Worm (Caenorhabditis elegans) whole organism, midembryonic: Measurements from ENCODE around the gene nkcc-1.

ENCODE experiments used
- T22C8.4 ChIP-seq: fragments of 200-800 bp; sonication (Bioruptor generic); IDR thresholded peaks from 2 replicates; pipeline ENCODE4 v1.3.6; 2022; ENCODE audit warnings: missing genetic modification characterization, missing compliant biosample characterization
- cog-1 ChIP-seq: sonication (generic microtip); optimal IDR thresholded peaks from 2 replicates; lab custom pipeline; 2016; ENCODE audit warnings: missing genetic modification characterization, missing compliant biosample characterization
- flt-1 ChIP-seq: fragments of 200-800 bp; sonication (Bioruptor generic); IDR thresholded peaks from 2 replicates; pipeline ENCODE4 v1.3.6; 2022; ENCODE audit warnings: missing genetic modification characterization, missing compliant biosample characterization
- klf-2 ChIP-seq: fragments of 200-800 bp; sonication (Bioruptor generic); conservative IDR thresholded peaks from 2 replicates; pipeline ENCODE4 v1.3.6; 2022; ENCODE audit warnings: missing genetic modification reagents, missing genetic modification characterization, missing compliant biosample characterization
- med-1 ChIP-seq: sonication (generic microtip); optimal IDR thresholded peaks from 2 replicates; lab custom pipeline; 2017; ENCODE audit warnings: missing genetic modification characterization, mild to moderate bottlenecking, missing compliant biosample characterization, antibody characterized with exemption, missing genetic modification reagents; ENCODE audit not compliant: insufficient read depth
- ref-1 ChIP-seq: fragments of 200-800 bp; sonication (Bioruptor generic); conservative IDR thresholded peaks from 2 replicates; pipeline ENCODE4 v1.3.6; 2022; ENCODE audit warnings: missing genetic modification reagents, missing genetic modification characterization, missing compliant biosample characterization
- tab-1 ChIP-seq: fragments of 200-800 bp; sonication (Bioruptor generic); IDR thresholded peaks from 2 replicates; pipeline ENCODE4 v1.3.6; 2022; ENCODE audit warnings: missing genetic modification characterization, missing compliant biosample characterization
- ztf-23 ChIP-seq: fragments of 200-800 bp; sonication (Bioruptor generic); IDR thresholded peaks from 2 replicates; pipeline ENCODE4 v1.3.6; 2022; ENCODE audit warnings: missing genetic modification reagents, missing genetic modification characterization, missing compliant biosample characterization
- ztf-29 ChIP-seq: fragments of 200-800 bp; sonication (Bioruptor generic); IDR thresholded peaks from 2 replicates; pipeline ENCODE4 v1.3.6; 2022; ENCODE audit warnings: missing genetic modification reagents, missing genetic modification characterization, missing compliant biosample characterization

The nkcc-1 gene

DNA sequence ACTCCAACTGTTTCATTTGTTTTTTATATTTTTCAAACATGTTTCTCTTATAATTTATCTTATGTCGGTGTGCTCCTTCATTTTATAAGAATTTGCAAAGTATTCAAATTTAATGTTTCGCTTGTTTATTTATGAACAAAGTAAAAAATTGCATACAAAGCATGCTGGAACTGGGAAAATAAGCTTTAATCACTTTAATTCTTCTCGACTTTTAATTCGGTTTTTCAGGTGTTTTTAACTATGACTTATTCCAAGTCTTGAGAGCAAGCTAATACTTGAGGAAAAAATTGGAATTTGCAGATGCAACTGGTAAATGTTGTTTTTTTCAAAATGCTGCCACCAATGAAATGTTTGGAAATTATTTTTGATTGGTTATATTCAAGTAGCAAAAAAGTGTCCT is 7.9 kb upstream of the nkcc-1 start, which contains the start of gene srz-59:
srz-59 (plus strand) TSS at position 301 of the 400 bp plus-strand sequence.
- no peak for TF ChIP-seq ref-1 (GFP tag; lab: Robert Waterston, UW)

DNA sequence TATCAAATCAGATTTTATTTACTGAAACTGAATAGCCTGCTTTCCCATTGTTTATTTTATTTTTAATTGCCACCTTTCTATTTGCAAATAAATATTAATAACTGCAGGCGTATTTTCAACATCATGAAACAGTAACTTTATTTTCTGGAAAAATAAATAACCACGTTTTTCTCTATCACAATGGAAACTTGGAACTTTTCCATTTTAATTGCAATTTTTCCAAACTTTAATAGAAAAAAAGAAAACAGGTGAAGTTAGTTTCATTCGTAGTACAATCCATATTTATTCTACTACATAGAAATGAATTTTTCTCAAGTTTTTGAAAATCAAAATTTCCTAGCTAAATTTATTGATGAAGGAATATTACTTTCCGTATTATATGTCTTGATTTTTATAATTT is 5.2 kb upstream of the nkcc-1 start, which contains the start of gene srz-42:
srz-42 (plus strand) TSS at position 301 of the 400 bp plus-strand sequence.
- TF ChIP-seq cog-1 (tag; lab: Kevin White, UChicago) (no peak), ref-1 (GFP tag; lab: Robert Waterston, UW) (no peak), ztf-23 (GFP tag; lab: Robert Waterston, UW) (no peak), klf-2 (GFP tag; lab: Robert Waterston, UW) (no peak), ztf-29 (GFP tag; lab: Robert Waterston, UW) (no peak), flt-1 (GFP tag; lab: Robert Waterston, UW) (no peak), med-1 (GFP tag; lab: Kevin White, UChicago) (no peak), tab-1 (GFP tag; lab: Robert Waterston, UW) (no peak), T22C8.4 (GFP tag; lab: Robert Waterston, UW) (no peak)

DNA sequence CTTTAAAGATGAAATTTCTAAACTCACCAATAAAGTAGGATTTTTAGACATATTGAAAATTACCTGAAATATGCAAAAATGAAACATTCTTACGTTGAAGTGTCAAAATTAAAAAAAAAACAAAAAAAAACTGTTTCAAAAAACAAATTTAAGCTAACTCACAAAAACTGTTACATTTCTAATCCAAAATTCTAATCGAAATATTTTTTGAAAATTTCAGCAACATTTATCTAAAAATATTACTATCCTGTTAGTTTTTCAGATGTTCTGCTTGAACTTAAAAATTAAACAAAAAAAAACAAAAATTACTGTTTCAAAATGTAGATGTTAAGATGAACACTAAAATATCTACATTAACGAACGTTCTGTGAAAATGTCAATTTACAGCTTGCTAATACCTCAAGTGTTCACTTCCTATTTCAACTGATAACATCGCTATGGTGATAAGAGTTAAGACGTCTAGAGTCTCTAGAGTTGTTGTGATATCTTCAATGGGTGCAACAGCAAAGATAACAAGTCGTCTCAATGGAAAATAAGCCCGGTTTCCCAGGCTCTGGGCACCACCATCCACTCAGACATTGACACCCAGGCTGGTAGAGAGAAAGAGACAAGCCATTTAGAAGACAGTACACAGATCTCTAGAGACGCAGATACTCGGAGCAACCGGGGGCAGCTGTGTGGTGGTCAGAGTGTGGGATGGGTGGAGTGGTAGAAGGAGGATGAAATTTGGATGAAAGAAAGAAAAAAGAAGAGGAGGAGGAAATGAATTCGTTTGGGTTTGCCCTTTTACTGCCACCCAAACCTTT is 4.2 kb upstream of the nkcc-1 start, which contains the start of gene H12I19.115:
H12I19.115 (minus strand) TSS at position 51 of the 806 bp plus-strand sequence.
- TF ChIP-seq tab-1 (GFP tag; lab: Robert Waterston, UW) (no peak), klf-2 (GFP tag; lab: Robert Waterston, UW) (no peak), med-1 (GFP tag; lab: Kevin White, UChicago) (no peak), flt-1 (GFP tag; lab: Robert Waterston, UW) (no peak), ref-1 (GFP tag; lab: Robert Waterston, UW) (no peak), T22C8.4 (GFP tag; lab: Robert Waterston, UW) (no peak), cog-1 (tag; lab: Kevin White, UChicago) (no peak), ztf-29 (GFP tag; lab: Robert Waterston, UW) (no peak; the same call in 1 of the 2 replicates), ztf-23 (GFP tag; lab: Robert Waterston, UW) (no peak)

DNA sequence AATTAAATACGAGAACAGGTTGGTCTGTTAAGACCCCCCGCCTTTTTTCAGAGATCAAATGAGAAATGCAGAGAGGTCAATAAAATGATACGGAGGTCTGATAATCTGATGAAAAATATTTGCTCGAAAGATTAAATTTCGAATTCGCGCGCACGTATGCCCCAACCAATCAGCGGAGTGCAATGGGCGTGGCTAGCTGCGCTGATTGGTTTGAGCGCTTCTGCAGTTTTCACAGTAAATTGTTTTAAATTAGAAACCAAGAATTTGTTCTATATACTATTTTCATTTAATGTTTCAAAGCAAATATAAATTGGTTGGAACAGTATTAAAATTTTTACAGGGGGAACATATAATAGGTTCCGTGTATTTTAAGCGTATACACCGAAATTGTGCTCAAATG is 4.5 kb downstream of the nkcc-1 start:
- TF ChIP-seq ztf-23 (GFP tag; lab: Robert Waterston, UW) (no peak), tab-1 (GFP tag; lab: Robert Waterston, UW) (no peak), ref-1 (GFP tag; lab: Robert Waterston, UW) (no peak), med-1 (GFP tag; lab: Kevin White, UChicago) (no peak), T22C8.4 (GFP tag; lab: Robert Waterston, UW) (no peak), cog-1 (tag; lab: Kevin White, UChicago) (no peak), flt-1 (GFP tag; lab: Robert Waterston, UW) (no peak), ztf-29 (GFP tag; lab: Robert Waterston, UW) (no peak), klf-2 (GFP tag; lab: Robert Waterston, UW) (no peak)

ce11 chrIV:14115556-14115955 is 8.3 kb downstream of the nkcc-1 start:
- TF ChIP-seq ztf-29 (GFP tag; lab: Robert Waterston, UW) (no peak), klf-2 (GFP tag; lab: Robert Waterston, UW) (no peak), ztf-23 (GFP tag; lab: Robert Waterston, UW) (no peak), cog-1 (tag; lab: Kevin White, UChicago) (no peak), ref-1 (GFP tag; lab: Robert Waterston, UW) (no peak), tab-1 (GFP tag; lab: Robert Waterston, UW) (no peak), T22C8.4 (GFP tag; lab: Robert Waterston, UW) (no peak), flt-1 (GFP tag; lab: Robert Waterston, UW) (no peak), med-1 (GFP tag; lab: Kevin White, UChicago) (no peak)

DNA sequence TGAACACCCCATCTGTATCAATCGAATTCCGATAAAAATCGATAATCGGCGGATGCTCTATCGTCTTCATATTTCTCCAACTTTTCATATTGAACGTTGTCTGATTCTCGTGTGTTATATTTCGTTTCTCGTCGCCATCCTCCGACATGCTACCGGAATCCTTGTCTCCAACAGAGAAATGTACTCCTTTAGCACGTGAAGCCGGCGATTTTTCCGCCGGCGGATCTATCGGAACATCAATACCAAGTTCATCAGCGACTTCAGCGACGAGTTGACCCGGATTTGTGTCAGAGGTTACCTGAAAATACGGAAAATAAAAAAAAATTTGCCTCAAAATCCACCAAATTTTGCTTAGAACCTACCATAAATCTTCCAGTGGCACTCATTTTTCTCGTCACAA is 8.8 kb downstream of the nkcc-1 start:
- no peak for TF ChIP-seq ref-1 (GFP tag; lab: Robert Waterston, UW)
- TF ChIP-seq klf-2 (GFP tag; lab: Robert Waterston, UW): no peak
- no peak for TF ChIP-seq flt-1 (GFP tag; lab: Robert Waterston, UW)
- no peak for TF ChIP-seq tab-1 (GFP tag; lab: Robert Waterston, UW)
- no peak for TF ChIP-seq cog-1 (tag; lab: Kevin White, UChicago)
- TF ChIP-seq ztf-29 (GFP tag; lab: Robert Waterston, UW): no peak
- no peak for TF ChIP-seq med-1 (GFP tag; lab: Kevin White, UChicago)
- no peak for TF ChIP-seq ztf-23 (GFP tag; lab: Robert Waterston, UW)
- no peak for TF ChIP-seq T22C8.4 (GFP tag; lab: Robert Waterston, UW)

DNA sequence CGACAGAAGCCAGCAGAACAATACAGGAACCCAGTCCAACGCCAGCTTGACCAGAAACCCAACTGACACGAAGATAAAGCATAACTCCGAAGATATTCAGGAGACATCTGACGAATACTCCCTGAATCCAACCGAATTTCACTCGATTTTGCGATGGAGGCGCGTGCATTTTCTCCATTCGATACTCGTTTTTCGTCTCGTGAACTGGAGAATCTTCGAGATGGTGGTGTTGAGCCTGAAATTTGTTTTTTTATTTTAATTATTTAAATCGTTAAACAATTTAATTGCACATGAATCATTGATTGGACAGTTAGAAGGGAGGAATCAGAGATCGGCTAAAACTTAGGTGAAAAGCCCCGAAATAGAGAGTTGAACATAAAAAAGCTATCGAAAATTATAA is 9.5 kb downstream of the nkcc-1 start:
- no peak for TF ChIP-seq med-1 (GFP tag; lab: Kevin White, UChicago)

DNA sequence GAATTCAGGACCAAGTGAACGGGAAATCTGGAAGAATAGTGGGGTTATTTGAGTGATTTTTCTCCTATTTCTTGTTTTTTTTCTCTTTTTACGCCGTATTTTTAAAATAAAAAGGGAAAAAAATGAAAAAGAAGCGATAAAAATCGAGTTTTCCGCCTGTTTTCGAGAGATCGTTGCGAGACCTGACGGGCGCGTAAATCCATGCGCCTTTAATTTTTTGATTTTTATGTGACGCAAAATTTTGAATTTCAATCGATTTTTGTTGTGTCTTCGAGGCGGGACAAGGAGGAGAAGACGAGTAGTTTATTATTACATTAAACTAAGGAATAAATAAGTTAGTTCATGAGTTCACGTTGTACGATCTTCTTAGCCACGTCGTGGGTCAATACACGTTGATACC is 10.2 kb downstream of the nkcc-1 start:
- TF ChIP-seq flt-1 (GFP tag; lab: Robert Waterston, UW): no peak
- TF ChIP-seq T22C8.4 (GFP tag; lab: Robert Waterston, UW): no peak
- no peak for TF ChIP-seq ref-1 (GFP tag; lab: Robert Waterston, UW)
- no peak for TF ChIP-seq cog-1 (tag; lab: Kevin White, UChicago)
- TF ChIP-seq ztf-23 (GFP tag; lab: Robert Waterston, UW): no peak
- no peak for TF ChIP-seq tab-1 (GFP tag; lab: Robert Waterston, UW)
- no peak for TF ChIP-seq ztf-29 (GFP tag; lab: Robert Waterston, UW)
- no peak for TF ChIP-seq klf-2 (GFP tag; lab: Robert Waterston, UW)

ce11 chrIV:14107647-14108046 is 16.2 kb downstream of the nkcc-1 start:
- TF ChIP-seq klf-2 (GFP tag; lab: Robert Waterston, UW) (no peak), ztf-23 (GFP tag; lab: Robert Waterston, UW) (no peak), T22C8.4 (GFP tag; lab: Robert Waterston, UW) (no peak), med-1 (GFP tag; lab: Kevin White, UChicago) (no peak), cog-1 (tag; lab: Kevin White, UChicago) (no peak), tab-1 (GFP tag; lab: Robert Waterston, UW) (no peak), ref-1 (GFP tag; lab: Robert Waterston, UW) (no peak), flt-1 (GFP tag; lab: Robert Waterston, UW) (no peak), ztf-29 (GFP tag; lab: Robert Waterston, UW) (no peak)
